Worm (Caenorhabditis elegans) whole organism, young adult: ENCODE data around the gene DH11.5.

ENCODE experiments used
- B0035.1 ChIP-seq: sonication (generic microtip); optimal IDR thresholded peaks from 2 replicates; lab custom pipeline; 2016; ENCODE audit warnings: missing genetic modification characterization, mild to moderate bottlenecking, missing compliant biosample characterization, missing genotype, missing genetic modification reagents
- B0261.1 ChIP-seq: sonication (generic microtip); optimal IDR thresholded peaks from 2 replicates; lab custom pipeline; 2016; ENCODE audit warnings: mild to moderate bottlenecking, missing genetic modification characterization, moderate library complexity, missing compliant biosample characterization
- B0336.3 ChIP-seq: fragments of 200-800 bp; sonication (Bioruptor generic); IDR thresholded peaks from 2 replicates; pipeline ENCODE4 v1.3.6; 2022; ENCODE audit warnings: missing genetic modification characterization, missing compliant biosample characterization
- C06A6.2 ChIP-seq: fragments of 200-800 bp; sonication (Bioruptor generic); conservative IDR thresholded peaks from 2 replicates; pipeline ENCODE4 v1.3.6; 2022; ENCODE audit warnings: missing genetic modification characterization, missing compliant biosample characterization
- F37B4.10 ChIP-seq: fragments of 200-800 bp; sonication (Bioruptor generic); IDR thresholded peaks from 2 replicates; pipeline ENCODE4 v1.3.6; 2022; ENCODE audit warnings: missing genetic modification characterization, missing compliant biosample characterization
- F39B2.1 ChIP-seq: fragments of 200-800 bp; sonication (Bioruptor generic); IDR thresholded peaks from 2 replicates; pipeline ENCODE4 v1.3.6; 2022; ENCODE audit warnings: missing genetic modification reagents, missing genetic modification characterization, missing compliant biosample characterization
- F49E8.2 ChIP-seq: sonication (generic microtip); optimal IDR thresholded peaks from 3 replicates; lab custom pipeline; 2017; ENCODE audit warnings: missing genetic modification characterization, mild to moderate bottlenecking, missing compliant biosample characterization, antibody characterized with exemption, moderate library complexity; ENCODE audit not compliant: insufficient read depth
- F57A8.1 ChIP-seq: fragments of 200-800 bp; sonication (Bioruptor generic); optimal IDR thresholded peaks from 2 replicates; lab custom pipeline; 2018; ENCODE audit warnings: mild to moderate bottlenecking, missing genetic modification characterization, moderate library complexity, missing compliant biosample characterization
- K11D2.4 ChIP-seq: fragments of 200-800 bp; sonication (Bioruptor generic); IDR thresholded peaks from 2 replicates; pipeline ENCODE4 v1.3.6; 2022; ENCODE audit warnings: missing genetic modification reagents, missing genetic modification characterization, missing compliant biosample characterization
- atf-7 ChIP-seq: sonication (generic microtip); optimal IDR thresholded peaks from 2 replicates; lab custom pipeline; 2017; ENCODE audit warnings: mild to moderate bottlenecking, missing genetic modification characterization, missing compliant biosample characterization
- attf-5 ChIP-seq: fragments of 200-800 bp; sonication (Bioruptor generic); optimal IDR thresholded peaks from 2 replicates; lab custom pipeline; 2018; ENCODE audit warnings: mild to moderate bottlenecking, missing genetic modification characterization, missing compliant biosample characterization
- cebp-1 ChIP-seq, 2 experiments: fragments of 200-800 bp in 1 of 2; sonication (Bioruptor generic) in 1 of 2; sonication (generic microtip) in 1 of 2; IDR thresholded peaks in 1 of 2; optimal IDR thresholded peaks in 1 of 2; 2 replicates each; pipeline versions ENCODE4 v1.3.6 to Lab custom; 2017 to 2022; ENCODE audit warnings: missing compliant biosample characterization in 2 of 2, missing genetic modification characterization in 2 of 2, mild to moderate bottlenecking in 1 of 2, missing genetic modification reagents in 1 of 2, moderate library complexity in 1 of 2
- cebp-2 ChIP-seq: fragments of 200-800 bp; sonication (Bioruptor generic); IDR thresholded peaks from 2 replicates; pipeline ENCODE4 v1.3.6; 2022; ENCODE audit warnings: missing genetic modification characterization, missing compliant biosample characterization
- ceh-58 ChIP-seq: fragments of 200-800 bp; sonication (Bioruptor generic); IDR thresholded peaks from 2 replicates; pipeline ENCODE4 v1.3.6; 2022; ENCODE audit warnings: missing genetic modification characterization, missing compliant biosample characterization
- die-1 ChIP-seq: sonication (generic microtip); optimal IDR thresholded peaks from 2 replicates; lab custom pipeline; 2016; ENCODE audit warnings: missing genotype, mild to moderate bottlenecking, missing genetic modification characterization, missing compliant biosample characterization
- efl-1 ChIP-seq: fragments of 150-350 bp; optimal IDR thresholded peaks from 2 replicates; lab custom pipeline; 2014; ENCODE audit warnings: missing biosample characterization, missing genetic modification reagents, missing genetic modification characterization
- egrh-3 ChIP-seq: fragments of 200-800 bp; sonication (Bioruptor generic); IDR thresholded peaks from 2 replicates; pipeline ENCODE4 v1.3.6; 2022; ENCODE audit warnings: missing genetic modification reagents, missing genetic modification characterization, missing compliant biosample characterization
- hlh-26 ChIP-seq: fragments of 200-800 bp; sonication (Bioruptor generic); conservative IDR thresholded peaks from 2 replicates; pipeline ENCODE4 v1.3.6; 2022; ENCODE audit warnings: missing genetic modification reagents, missing genetic modification characterization, missing compliant biosample characterization
- hrde-1 ChIP-seq: sonication (generic microtip); optimal IDR thresholded peaks from 2 replicates; lab custom pipeline; 2016; ENCODE audit warnings: missing genetic modification characterization, mild to moderate bottlenecking, missing compliant biosample characterization, moderate library complexity, missing genotype, missing genetic modification reagents, borderline replicate concordance
- hsf-1 ChIP-seq: fragments of 200-800 bp; sonication (Bioruptor generic); IDR thresholded peaks from 2 replicates; pipeline ENCODE4 v1.3.6; 2022; ENCODE audit warnings: missing genetic modification reagents, missing genetic modification characterization, missing compliant biosample characterization
- lag-1 ChIP-seq: fragments of 200-800 bp; sonication (Bioruptor generic); IDR thresholded peaks from 2 replicates; pipeline ENCODE4 v1.3.6; 2022; ENCODE audit warnings: missing genetic modification reagents, missing genetic modification characterization, missing compliant biosample characterization
- let-607 ChIP-seq, 2 experiments: fragments of 200-800 bp in 1 of 2; sonication (Bioruptor generic) in 1 of 2; sonication (generic microtip) in 1 of 2; optimal IDR thresholded peaks; 2 replicates each; lab custom pipeline; 2016 to 2018; ENCODE audit warnings: mild to moderate bottlenecking in 2 of 2, missing compliant biosample characterization in 2 of 2, missing genetic modification characterization in 2 of 2, moderate library complexity in 2 of 2, missing genotype in 1 of 2
- lin-26 ChIP-seq: fragments of 200-800 bp; sonication (Bioruptor generic); IDR thresholded peaks from 2 replicates; pipeline ENCODE4 v1.3.6; 2022; ENCODE audit warnings: missing genetic modification reagents, missing genetic modification characterization, missing compliant biosample characterization
- lin-35 ChIP-seq, 3 experiments: fragments of 150-350 bp in 2 of 3; sonication (generic microtip) in 1 of 3; optimal IDR thresholded peaks; 2 replicates each; lab custom pipeline; 2014 to 2018; ENCODE audit warnings: missing biosample characterization in 3 of 3, missing genetic modification characterization in 3 of 3, missing genetic modification reagents in 3 of 3
- lin-40 ChIP-seq: sonication (generic microtip); optimal IDR thresholded peaks from 2 replicates; lab custom pipeline; 2016; ENCODE audit warnings: missing genetic modification characterization, mild to moderate bottlenecking, missing compliant biosample characterization, missing genotype, missing genetic modification reagents
- lir-1 ChIP-seq: fragments of 200-800 bp; sonication (Bioruptor generic); conservative IDR thresholded peaks from 2 replicates; pipeline ENCODE4 v1.3.6; 2022; ENCODE audit warnings: missing genetic modification reagents, missing genetic modification characterization, missing compliant biosample characterization
- lsy-27 ChIP-seq: sonication (generic microtip); optimal IDR thresholded peaks from 2 replicates; lab custom pipeline; 2017; ENCODE audit warnings: missing genetic modification characterization, mild to moderate bottlenecking, missing compliant biosample characterization, antibody characterized with exemption, missing genotype, borderline replicate concordance; ENCODE audit not compliant: insufficient read depth
- madf-10 ChIP-seq: sonication (generic microtip); optimal IDR thresholded peaks from 2 replicates; lab custom pipeline; 2016; ENCODE audit warnings: mild to moderate bottlenecking, missing genetic modification characterization, missing compliant biosample characterization
- mxl-1 ChIP-seq: sonication (generic microtip); optimal IDR thresholded peaks from 2 replicates; lab custom pipeline; 2016; ENCODE audit warnings: missing genetic modification characterization, missing compliant biosample characterization
- nhr-27 ChIP-seq: fragments of 200-800 bp; sonication (Bioruptor generic); optimal IDR thresholded peaks from 2 replicates; lab custom pipeline; 2018; ENCODE audit warnings: mild to moderate bottlenecking, missing genetic modification characterization, moderate library complexity, missing compliant biosample characterization
- nhr-80 ChIP-seq: sonication (generic microtip); optimal IDR thresholded peaks from 2 replicates; lab custom pipeline; 2016; ENCODE audit warnings: missing genetic modification characterization, missing compliant biosample characterization
- nhr-90 ChIP-seq: sonication (generic microtip); optimal IDR thresholded peaks from 2 replicates; lab custom pipeline; 2016; ENCODE audit warnings: missing genotype, mild to moderate bottlenecking, missing genetic modification characterization, missing compliant biosample characterization
- pha-4 ChIP-seq: fragments of 150-350 bp; sonication (generic microtip); optimal IDR thresholded peaks from 2 replicates; lab custom pipeline; 2014; ENCODE audit warnings: missing biosample characterization, missing genetic modification reagents, missing genetic modification characterization
- repo-1 ChIP-seq: sonication (generic microtip); optimal IDR thresholded peaks from 2 replicates; lab custom pipeline; 2017; ENCODE audit warnings: mild to moderate bottlenecking, missing genetic modification characterization, missing compliant biosample characterization
- sea-2 ChIP-seq: fragments of 200-800 bp; sonication (Bioruptor generic); IDR thresholded peaks from 2 replicates; pipeline ENCODE4 v1.3.6; 2022; ENCODE audit warnings: missing genetic modification characterization, missing compliant biosample characterization
- sptf-2 ChIP-seq: fragments of 200-800 bp; sonication (Bioruptor generic); optimal IDR thresholded peaks from 2 replicates; lab custom pipeline; 2018; ENCODE audit warnings: mild to moderate bottlenecking, missing genetic modification characterization, missing compliant biosample characterization
- tbp1 ChIP-seq: fragments of 200-800 bp; sonication (Bioruptor generic); optimal IDR thresholded peaks from 2 replicates; lab custom pipeline; 2018; ENCODE audit warnings: mild to moderate bottlenecking, missing genetic modification characterization, missing compliant biosample characterization
- tbx-9 ChIP-seq: sonication (generic microtip); optimal IDR thresholded peaks from 2 replicates; lab custom pipeline; 2016; ENCODE audit warnings: borderline replicate concordance, missing genetic modification characterization, inconsistent platforms, missing compliant biosample characterization
- unc-62 ChIP-seq: fragments of 150-350 bp; optimal IDR thresholded peaks from 2 replicates; lab custom pipeline; 2014; ENCODE audit warnings: missing biosample characterization, missing genetic modification reagents, missing genetic modification characterization
- zim-3 ChIP-seq: sonication (generic microtip); optimal IDR thresholded peaks from 2 replicates; lab custom pipeline; 2017; ENCODE audit warnings: mild to moderate bottlenecking, missing genetic modification characterization, moderate library complexity, missing compliant biosample characterization
- ztf-3 ChIP-seq: fragments of 200-800 bp; sonication (Bioruptor generic); optimal IDR thresholded peaks from 2 replicates; lab custom pipeline; 2018; ENCODE audit warnings: mild to moderate bottlenecking, missing genetic modification characterization, missing compliant biosample characterization

Gene DH11.5

DNA sequence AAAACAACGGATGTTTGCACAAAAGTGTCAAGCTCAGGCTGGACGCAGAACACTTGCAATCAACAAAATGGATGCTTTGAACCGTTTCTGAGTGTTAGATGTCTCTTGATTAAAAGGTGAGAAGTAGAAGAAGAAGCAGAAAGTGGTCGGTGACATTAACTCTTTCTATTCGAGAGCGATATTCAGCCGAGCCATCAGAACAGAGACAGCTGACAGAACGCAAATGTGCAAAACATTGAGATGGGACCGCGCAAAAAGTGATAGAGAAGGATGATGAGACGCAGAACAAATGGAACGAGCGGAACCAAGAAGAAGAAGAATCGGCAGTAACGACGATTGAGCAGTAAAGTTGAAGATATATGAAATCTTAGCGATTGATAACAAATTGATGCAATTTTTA lies 40.8 kb upstream of the DH11.5 start:
- TF ChIP-seq B0261.1 (tag; lab: Kevin White, UChicago) (no peak), lsy-27 (tag; lab: Kevin White, UChicago) (no peak), ztf-3 (GFP tag; lab: Kevin White, UChicago) (no peak), zim-3 (tag; lab: Kevin White, UChicago) (no peak), hsf-1 (GFP tag; lab: Robert Waterston, UW) (no peak), efl-1 (no peak), sptf-2 (GFP tag; lab: Kevin White, UChicago) (no peak), C06A6.2 (no peak), lir-1 (GFP tag; lab: Robert Waterston, UW) (no peak), repo-1 (tag; lab: Kevin White, UChicago) (no peak), mxl-1 (tag; lab: Kevin White, UChicago) (no peak), egrh-3 (no peak), ceh-58 (GFP tag; lab: Robert Waterston, UW) (no peak), tbx-9 (tag; lab: Kevin White, UChicago) (no peak), F57A8.1 (no peak), hlh-26 (GFP tag; lab: Robert Waterston, UW) (no peak), lin-35 (GFP tag; optimal IDR thresholded peaks at IDR 0.05; lab: Kevin White, UChicago) (no peak), unc-62 (no peak), B0336.3 (GFP tag; lab: Robert Waterston, UW) (no peak), K11D2.4 (GFP tag; lab: Robert Waterston, UW) (no peak)

DNA sequence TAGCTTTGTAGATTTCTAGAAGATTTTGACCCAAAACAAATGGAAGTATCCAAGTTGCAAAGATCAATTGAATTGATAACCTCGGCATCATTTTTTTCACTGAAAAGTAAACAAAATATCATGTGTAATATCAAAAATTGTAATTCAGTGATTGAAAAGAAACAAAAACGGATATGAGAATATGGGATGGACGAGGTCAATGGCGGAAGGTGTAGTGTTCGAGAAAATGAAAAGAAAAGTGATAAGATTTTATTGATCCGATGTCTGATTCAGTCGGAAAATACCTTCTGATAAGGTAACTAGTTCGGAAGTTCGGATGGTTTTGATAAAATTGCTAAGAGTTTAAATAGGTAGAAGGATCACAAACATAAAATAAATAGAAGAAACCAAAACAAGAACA lies 38.3 kb upstream of the DH11.5 start, which contains the start of gene ZK669.2:
Gene ZK669.2, minus strand, starts transcription at position 101 of the 400 bp plus-strand sequence.
- TF ChIP-seq lin-35 (GFP tag; optimal IDR thresholded peaks at IDR 0.05; lab: Kevin White, UChicago) = no peak
- no peak for TF ChIP-seq B0035.1 (tag; lab: Kevin White, UChicago)
- no peak for TF ChIP-seq hrde-1 (tag; lab: Kevin White, UChicago)
- TF ChIP-seq lin-26 (GFP tag; lab: Robert Waterston, UW) = no peak
- no peak for TF ChIP-seq cebp-2
- TF ChIP-seq pha-4 (tag; lab: Kevin White, UChicago) = no peak
- no peak for TF ChIP-seq lag-1 (GFP tag; lab: Robert Waterston, UW)
- no peak for TF ChIP-seq sea-2 (GFP tag; lab: Robert Waterston, UW)
- no peak for TF ChIP-seq F49E8.2

DNA sequence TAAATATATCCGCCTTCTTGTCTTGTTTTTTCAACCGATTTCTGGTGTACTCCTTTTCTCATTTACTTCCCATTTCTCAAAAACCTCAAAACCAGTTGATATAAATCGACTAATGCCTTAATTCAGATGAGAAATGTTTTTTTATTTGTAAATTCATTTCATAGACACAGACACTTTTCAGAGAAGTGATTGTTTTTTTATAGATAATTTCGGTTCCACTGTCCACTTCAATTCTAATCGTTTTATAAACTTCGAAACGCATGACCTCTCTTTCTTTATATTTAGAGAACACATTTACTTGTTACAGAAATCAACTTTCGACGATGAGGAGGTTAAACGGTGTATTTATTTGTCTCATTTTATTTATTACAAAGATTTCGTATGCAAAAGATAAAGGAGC lies 35.6 kb upstream of the DH11.5 start, which contains the start of gene ZK669.3:
Gene ZK669.3, plus strand, starts transcription at position 301 of the 400 bp plus-strand sequence.
- TF ChIP-seq ceh-58 (GFP tag; lab: Robert Waterston, UW) (no peak), madf-10 (tag; lab: Kevin White, UChicago) (no peak), die-1 (no peak), zim-3 (tag; lab: Kevin White, UChicago) (no peak), B0035.1 (tag; lab: Kevin White, UChicago) (no peak), C06A6.2 (no peak), nhr-27 (tag; lab: Kevin White, UChicago) (no peak), lag-1 (GFP tag; lab: Robert Waterston, UW) (no peak), F39B2.1 (GFP tag; lab: Robert Waterston, UW) (no peak)

DNA sequence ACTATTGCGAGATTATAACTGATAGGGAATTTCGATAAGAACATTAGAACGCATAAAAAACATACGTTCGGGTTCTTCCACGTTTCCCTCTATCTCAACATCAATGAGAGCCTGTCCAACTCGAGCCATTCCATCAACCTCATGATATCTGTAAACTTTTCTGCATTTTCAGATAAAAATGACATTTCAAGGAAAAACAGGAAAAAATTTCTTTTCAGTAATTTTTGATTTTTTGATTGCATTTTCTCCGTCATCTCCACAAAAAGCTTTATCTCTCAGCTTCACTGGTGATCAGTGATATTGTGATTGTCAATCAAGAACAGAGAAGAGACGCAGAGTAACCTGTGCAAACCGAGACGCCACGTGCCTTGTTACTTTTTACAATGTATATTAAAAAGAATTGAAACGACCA lies 32.1 kb upstream of the DH11.5 start:
- peak; percentile 47 to 83 for TF ChIP-seq let-607 (tag; optimal IDR thresholded peaks at IDR 0.05; lab: Kevin White, UChicago)
- no peak for TF ChIP-seq attf-5
- TF ChIP-seq atf-7 (tag; lab: Kevin White, UChicago) = peak; percentile 57
- TF ChIP-seq cebp-1 (GFP tag; IDR thresholded peaks at IDR 0.05; lab: Robert Waterston, UW) = no peak
- TF ChIP-seq cebp-1 (tag; optimal IDR thresholded peaks at IDR 0.05; lab: Kevin White, UChicago) = peak; percentile 28
- no peak for TF ChIP-seq F37B4.10 (GFP tag; lab: Robert Waterston, UW)
- TF ChIP-seq lin-40 (tag; lab: Kevin White, UChicago) = peak; percentile 42
- TF ChIP-seq tbp1 (GFP tag; lab: Kevin White, UChicago) = peak; percentile 10
- peak; percentile 91 for TF ChIP-seq nhr-80 (tag; lab: Kevin White, UChicago)
- TF ChIP-seq nhr-90 = peak; percentile 28
